Fruit fly (Drosophila melanogaster) whole organism: ENCODE measurements around the gene CG43220.

ENCODE experiments used
- EcR ChIP-seq, 2 experiments: fragments of >200 bp; optimal IDR thresholded peaks; 2 replicates each; lab custom pipeline; 2017; ENCODE audit warnings: missing biosample characterization in 2 of 2, missing genetic modification characterization in 2 of 2, missing genetic modification reagents in 2 of 2
- pan ChIP-seq: fragments of >200 bp; optimal IDR thresholded peaks from 2 replicates; lab custom pipeline; 2017
- psq ChIP-seq: fragments of >200 bp; optimal IDR thresholded peaks from 2 replicates; lab custom pipeline; 2017
- usp ChIP-seq: fragments of >200 bp; optimal IDR thresholded peaks from 2 replicates; lab custom pipeline; 2017; ENCODE audit warnings: missing biosample characterization, missing genetic modification characterization, mixed read lengths

DNA sequence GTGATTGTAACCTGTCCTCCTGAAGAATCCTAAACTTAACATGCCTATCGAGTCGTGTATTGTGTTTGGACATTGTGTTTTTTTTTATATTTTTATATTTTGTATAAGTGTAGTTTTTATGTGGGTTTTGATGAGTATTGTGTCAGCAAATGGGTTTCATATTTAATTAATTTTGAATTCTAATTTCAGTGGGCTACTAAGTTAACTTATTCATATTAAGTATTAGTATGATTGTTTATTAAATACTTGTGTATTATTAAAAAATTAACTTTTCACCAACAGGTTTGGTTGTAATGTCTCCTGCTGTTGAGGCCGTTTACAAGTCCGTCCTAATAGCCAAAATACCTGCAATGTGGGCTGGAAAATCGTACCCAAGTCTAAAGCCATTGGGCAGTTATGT, 38.1 kb downstream of the CG43220 start, which contains the start of gene CG15143:
- TF ChIP-seq pan (lab: Kevin White, UChicago) (no peak), psq (lab: Kevin White, UChicago) (no peak), usp (GFP tag; lab: Kevin White, UChicago) (no peak), EcR (GFP tag; optimal IDR thresholded peaks at IDR 0.05; lab: Kevin White, UChicago) (no peak)
